Worm (Caenorhabditis elegans) whole organism, L1 larva: Measurements from ENCODE around the gene M110.8.

ENCODE experiments used
- lin-14 ChIP-seq: fragments of 200-800 bp; sonication (Bioruptor generic); optimal IDR thresholded peaks from 2 replicates; lab custom pipeline; 2018; ENCODE audit warnings: mild to moderate bottlenecking, missing genetic modification characterization, moderate library complexity, missing compliant biosample characterization
- nhr-11 ChIP-seq: fragments of 150-350 bp; optimal IDR thresholded peaks from 2 replicates; lab custom pipeline; 2014; ENCODE audit warnings: missing biosample characterization, missing genetic modification characterization
- nhr-19 ChIP-seq: fragments of 200-800 bp; sonication (Bioruptor generic); conservative IDR thresholded peaks from 2 replicates; pipeline ENCODE4 v1.3.6; 2022; ENCODE audit warnings: missing genetic modification characterization, missing compliant biosample characterization
- nhr-77 ChIP-seq: fragments of 150-350 bp; optimal IDR thresholded peaks from 2 replicates; lab custom pipeline; 2014; ENCODE audit warnings: missing biosample characterization, missing genetic modification characterization
- pqm-1 ChIP-seq: sonication (generic microtip); optimal IDR thresholded peaks from 3 replicates; lab custom pipeline; 2017; ENCODE audit warnings: missing biosample characterization, missing genetic modification characterization
- sox-4 ChIP-seq: sonication (generic microtip); optimal IDR thresholded peaks from 2 replicates; lab custom pipeline; 2016; ENCODE audit warnings: missing genetic modification characterization, missing compliant biosample characterization
- zag-1 ChIP-seq: fragments of 150-350 bp; optimal IDR thresholded peaks from 2 replicates; lab custom pipeline; 2014; ENCODE audit warnings: missing biosample characterization, missing genetic modification characterization

ce11 chrII:8212680-8213079, 3.3 kb upstream of the M110.8 start, which contains the start of gene twk-3:
- TF ChIP-seq nhr-19 (GFP tag; lab: Robert Waterston, UW) (no peak), sox-4 (tag; lab: Kevin White, UChicago) (no peak), nhr-11 (tag; lab: Kevin White, UChicago) (no peak), pqm-1 (tag; lab: Kevin White, UChicago) (no peak), zag-1 (tag; lab: Kevin White, UChicago) (no peak), nhr-77 (tag; lab: Kevin White, UChicago) (no peak), lin-14 (GFP tag; lab: Kevin White, UChicago) (no peak)
